Worm (Caenorhabditis elegans) whole organism, young adult: ENCODE results near the gene scl-7.

Experiments
- C17E4.6 ChIP-seq: fragments of 200-800 bp; sonication (Bioruptor generic); IDR thresholded peaks from 2 replicates; pipeline ENCODE4 v1.3.6; 2022; ENCODE audit warnings: missing genetic modification reagents, missing genetic modification characterization, missing compliant biosample characterization
- F49E8.2 ChIP-seq: sonication (generic microtip); optimal IDR thresholded peaks from 3 replicates; lab custom pipeline; 2017; ENCODE audit warnings: missing genetic modification characterization, mild to moderate bottlenecking, missing compliant biosample characterization, antibody characterized with exemption, moderate library complexity; ENCODE audit not compliant: insufficient read depth
- F57C9.4 ChIP-seq: sonication (generic microtip); optimal IDR thresholded peaks from 2 replicates; lab custom pipeline; 2017; ENCODE audit warnings: mild to moderate bottlenecking, missing genetic modification characterization, missing compliant biosample characterization
- cebp-1 ChIP-seq, 2 experiments: fragments of 200-800 bp in 1 of 2; sonication (Bioruptor generic) in 1 of 2; sonication (generic microtip) in 1 of 2; IDR thresholded peaks in 1 of 2; optimal IDR thresholded peaks in 1 of 2; 2 replicates each; pipeline versions ENCODE4 v1.3.6 to Lab custom; 2017 to 2022; ENCODE audit warnings: missing compliant biosample characterization in 2 of 2, missing genetic modification characterization in 2 of 2, mild to moderate bottlenecking in 1 of 2, missing genetic modification reagents in 1 of 2, moderate library complexity in 1 of 2
- ceh-40 ChIP-seq: fragments of 200-800 bp; sonication (Bioruptor generic); IDR thresholded peaks from 2 replicates; pipeline ENCODE4 v1.3.6; 2022; ENCODE audit warnings: missing genetic modification characterization, missing compliant biosample characterization
- dpl-1 ChIP-seq: fragments of 150-350 bp; optimal IDR thresholded peaks from 2 replicates; lab custom pipeline; 2014; ENCODE audit warnings: missing biosample characterization, missing genetic modification reagents, missing genetic modification characterization
- egl-44 ChIP-seq: fragments of 200-800 bp; sonication (Bioruptor generic); IDR thresholded peaks from 2 replicates; pipeline ENCODE4 v1.3.6; 2022; ENCODE audit warnings: missing genetic modification reagents, missing genetic modification characterization, missing compliant biosample characterization
- somi-1 ChIP-seq: fragments of 200-800 bp; sonication (Bioruptor generic); optimal IDR thresholded peaks from 2 replicates; lab custom pipeline; 2018; ENCODE audit warnings: mild to moderate bottlenecking, missing genetic modification characterization, missing compliant biosample characterization
- xnd-1 ChIP-seq: sonication (generic microtip); optimal IDR thresholded peaks from 2 replicates; lab custom pipeline; 2016; ENCODE audit warnings: missing genotype, missing genetic modification reagents, missing genetic modification characterization, missing compliant biosample characterization
- zfh-2 ChIP-seq: fragments of 200-800 bp; sonication (Bioruptor generic); conservative IDR thresholded peaks from 2 replicates; pipeline ENCODE4 v1.3.6; 2022; ENCODE audit warnings: missing genetic modification reagents, missing genetic modification characterization, missing compliant biosample characterization
- zim-3 ChIP-seq: sonication (generic microtip); optimal IDR thresholded peaks from 2 replicates; lab custom pipeline; 2017; ENCODE audit warnings: mild to moderate bottlenecking, missing genetic modification characterization, moderate library complexity, missing compliant biosample characterization
- ztf-18 ChIP-seq: sonication (generic microtip); optimal IDR thresholded peaks from 2 replicates; lab custom pipeline; 2016; ENCODE audit warnings: missing genotype, mild to moderate bottlenecking, missing genetic modification characterization, missing compliant biosample characterization

DNA sequence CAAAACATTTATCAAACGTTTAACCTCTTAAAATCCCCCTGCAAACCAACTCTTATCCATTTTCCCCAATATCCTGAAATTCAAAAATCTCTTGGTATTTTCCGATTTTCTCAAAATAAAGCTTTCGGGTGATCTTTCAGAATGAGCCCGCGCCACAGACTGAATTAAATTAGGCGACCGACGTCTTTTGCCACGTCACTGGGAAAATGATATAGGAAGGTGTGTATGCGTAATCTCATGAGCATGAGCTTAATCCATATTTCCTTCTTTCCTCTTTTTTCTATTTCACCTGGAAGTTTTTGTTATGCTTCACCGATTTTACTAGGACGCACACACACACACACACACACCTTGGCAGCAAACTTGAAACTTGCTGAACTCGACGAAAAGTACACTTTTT is 49.2 kb upstream of the scl-7 start:
- TF ChIP-seq ztf-18 (tag; lab: Kevin White, UChicago): no peak
- no peak for TF ChIP-seq cebp-1 (GFP tag; IDR thresholded peaks at IDR 0.05; lab: Robert Waterston, UW)
- TF ChIP-seq cebp-1 (tag; optimal IDR thresholded peaks at IDR 0.05; lab: Kevin White, UChicago): no peak
- no peak for TF ChIP-seq F57C9.4 (tag; lab: Kevin White, UChicago)
- no peak for TF ChIP-seq xnd-1 (tag; lab: Kevin White, UChicago)
- TF ChIP-seq zim-3 (tag; lab: Kevin White, UChicago): no peak
- TF ChIP-seq ceh-40: no peak
- TF ChIP-seq dpl-1: no peak
- TF ChIP-seq C17E4.6 (GFP tag; lab: Robert Waterston, UW): no peak
- no peak for TF ChIP-seq somi-1 (GFP tag; lab: Kevin White, UChicago)
- TF ChIP-seq zfh-2 (GFP tag; lab: Robert Waterston, UW): no peak
- TF ChIP-seq F49E8.2 (tag; lab: Kevin White, UChicago): no peak
- TF ChIP-seq egl-44 (GFP tag; lab: Robert Waterston, UW): no peak
